Worm (Caenorhabditis elegans) whole organism, early embryonic: Measurements from ENCODE around the gene cht-1.

Experiments
- ama-1 ChIP-seq: fragments of 150-350 bp; optimal IDR thresholded peaks from 2 replicates; lab custom pipeline; 2014
- ceh-36 ChIP-seq: sonication (generic microtip); optimal IDR thresholded peaks from 2 replicates; lab custom pipeline; 2016; ENCODE audit warnings: missing genetic modification characterization, inconsistent platforms, missing compliant biosample characterization
- hnd-1 ChIP-seq: sonication (generic microtip); optimal IDR thresholded peaks from 2 replicates; lab custom pipeline; 2016; ENCODE audit warnings: missing genetic modification characterization, missing compliant biosample characterization
- tbx-11 ChIP-seq: fragments of 200-800 bp; sonication (Bioruptor generic); IDR thresholded peaks from 2 replicates; pipeline ENCODE4 v1.3.6; 2022; ENCODE audit warnings: missing genetic modification characterization, missing compliant biosample characterization
- tbx-37 ChIP-seq: fragments of 200-800 bp; sonication (Bioruptor generic); conservative IDR thresholded peaks from 2 replicates; pipeline ENCODE4 v1.3.6; 2022; ENCODE audit warnings: missing genetic modification reagents, missing genetic modification characterization, missing compliant biosample characterization

- TF ChIP-seq ama-1 (no peak), hnd-1 (tag; lab: Kevin White, UChicago) (no peak), tbx-37 (GFP tag; lab: Robert Waterston, UW) (no peak), ceh-36 (no peak), tbx-11 (no peak)
These were observed 1.9 kb upstream of the cht-1 start, which contains the start of gene C04F6.9 for ce11 chrX:3401701-3402100.
